Fruit fly (Drosophila melanogaster): ENCODE results near the gene bbg.

Gene bbg

dm6 chr3L:14536042-14536684 lies at the start of gene bbg, which contains the start of gene CG43246:
bbg (minus strand) TSS chr3L:14536276.
CG43246 (plus strand) TSS chr3L:14536634.
- TF ChIP-seq Sin3A (optimal IDR thresholded peaks at IDR 0.05) (no peak), insv (optimal IDR thresholded peaks at IDR 0.05) (no peak), ttk (optimal IDR thresholded peaks at IDR 0.05) (no peak), Myc (optimal IDR thresholded peaks at IDR 0.05) (no peak), psq (optimal IDR thresholded peaks at IDR 0.05) (no peak), h (optimal IDR thresholded peaks at IDR 0.05) (no peak)

dm6 chr3L:14583803-14584202 lies 47.7 kb upstream of the bbg start:
- TF ChIP-seq psq (optimal IDR thresholded peaks at IDR 0.05) = no peak
- no peak for TF ChIP-seq Myc (optimal IDR thresholded peaks at IDR 0.05)
- no peak for TF ChIP-seq ttk (optimal IDR thresholded peaks at IDR 0.05)
- TF ChIP-seq insv (optimal IDR thresholded peaks at IDR 0.05) = no peak
- no peak for TF ChIP-seq Sin3A (optimal IDR thresholded peaks at IDR 0.05)
- no peak for TF ChIP-seq h (optimal IDR thresholded peaks at IDR 0.05)

dm6 chr3L:14582736-14583135 lies 46.7 kb upstream of the bbg start:
- TF ChIP-seq h (optimal IDR thresholded peaks at IDR 0.05) (no peak), Sin3A (optimal IDR thresholded peaks at IDR 0.05) (no peak), insv (optimal IDR thresholded peaks at IDR 0.05) (no peak), Myc (optimal IDR thresholded peaks at IDR 0.05) (no peak), ttk (optimal IDR thresholded peaks at IDR 0.05) (no peak), psq (optimal IDR thresholded peaks at IDR 0.05) (no peak)

dm6 chr3L:14580294-14580693 lies 44.2 kb upstream of the bbg start:
- TF ChIP-seq insv (optimal IDR thresholded peaks at IDR 0.05) (no peak), Sin3A (optimal IDR thresholded peaks at IDR 0.05) (no peak), h (optimal IDR thresholded peaks at IDR 0.05) (no peak), Myc (optimal IDR thresholded peaks at IDR 0.05) (no peak), ttk (optimal IDR thresholded peaks at IDR 0.05) (no peak), psq (optimal IDR thresholded peaks at IDR 0.05) (no peak)

- TF ChIP-seq Myc (optimal IDR thresholded peaks at IDR 0.05) = no peak
- TF ChIP-seq h (optimal IDR thresholded peaks at IDR 0.05) = no peak
- no peak for TF ChIP-seq ttk (optimal IDR thresholded peaks at IDR 0.05)
- TF ChIP-seq Sin3A (optimal IDR thresholded peaks at IDR 0.05) = no peak
- no peak for TF ChIP-seq psq (optimal IDR thresholded peaks at IDR 0.05)
- no peak for TF ChIP-seq insv (optimal IDR thresholded peaks at IDR 0.05)
These were observed 42.8 kb upstream of the bbg start for dm6 chr3L:14578896-14579295.

DNA sequence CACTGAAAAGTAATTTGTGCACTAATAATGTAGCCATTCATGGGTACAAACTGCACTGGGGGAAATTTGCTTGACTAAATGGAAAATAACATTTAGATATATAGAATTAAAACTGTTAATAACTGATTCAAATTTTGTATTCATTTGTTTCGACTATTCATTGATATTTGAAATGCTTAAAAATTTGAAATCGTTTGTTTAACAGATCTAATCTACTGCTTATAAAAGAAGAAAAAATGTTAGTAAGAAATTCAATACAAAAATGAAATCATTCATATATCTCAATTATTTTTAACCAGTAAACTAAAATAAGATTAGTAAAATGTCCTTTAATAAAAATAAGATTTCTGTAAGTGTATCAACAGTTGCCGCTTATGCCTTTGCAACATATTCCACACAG lies 39.9 kb upstream of the bbg start:
- no peak for TF ChIP-seq Myc (optimal IDR thresholded peaks at IDR 0.05)
- TF ChIP-seq insv (optimal IDR thresholded peaks at IDR 0.05) = no peak
- TF ChIP-seq ttk (optimal IDR thresholded peaks at IDR 0.05) = no peak
- no peak for TF ChIP-seq h (optimal IDR thresholded peaks at IDR 0.05)
- TF ChIP-seq psq (optimal IDR thresholded peaks at IDR 0.05) = no peak
- no peak for TF ChIP-seq Sin3A (optimal IDR thresholded peaks at IDR 0.05)

dm6 chr3L:14574649-14575048 lies 38.6 kb upstream of the bbg start:
- no peak for TF ChIP-seq Sin3A (optimal IDR thresholded peaks at IDR 0.05)
- no peak for TF ChIP-seq insv (optimal IDR thresholded peaks at IDR 0.05)
- no peak for TF ChIP-seq h (optimal IDR thresholded peaks at IDR 0.05)
- TF ChIP-seq psq (optimal IDR thresholded peaks at IDR 0.05) = no peak
- TF ChIP-seq ttk (optimal IDR thresholded peaks at IDR 0.05) = no peak
- TF ChIP-seq Myc (optimal IDR thresholded peaks at IDR 0.05) = no peak

- TF ChIP-seq Myc (optimal IDR thresholded peaks at IDR 0.05) (no peak), ttk (optimal IDR thresholded peaks at IDR 0.05) (no peak), h (optimal IDR thresholded peaks at IDR 0.05) (no peak), psq (optimal IDR thresholded peaks at IDR 0.05) (no peak), insv (optimal IDR thresholded peaks at IDR 0.05) (no peak), Sin3A (optimal IDR thresholded peaks at IDR 0.05) (no peak)
These were observed 33.8 kb upstream of the bbg start for dm6 chr3L:14569620-14570537.

DNA sequence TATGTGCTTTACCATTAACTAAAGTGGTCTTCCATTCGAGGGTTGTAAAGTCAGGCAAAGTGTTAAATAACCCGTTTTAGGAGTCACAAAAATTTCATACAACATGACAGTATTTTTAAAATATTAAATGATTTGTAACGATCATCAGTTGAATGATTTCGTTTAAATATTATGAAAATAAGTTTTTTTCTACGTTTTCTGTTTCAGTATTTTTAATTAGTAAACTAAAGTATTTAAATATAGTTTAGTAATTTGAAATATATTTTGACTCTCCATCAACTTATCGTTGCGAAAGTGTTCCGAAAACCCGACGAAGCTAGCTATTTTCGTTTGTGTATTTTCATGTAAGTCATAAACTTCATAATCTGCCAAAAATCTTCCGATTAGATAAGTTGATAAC lies 31.1 kb upstream of the bbg start, which contains the start of gene CG42758:
Gene CG42758 (plus strand): TSS at position 301 of the 400 bp plus-strand sequence.
- no peak for TF ChIP-seq h (optimal IDR thresholded peaks at IDR 0.05)
- no peak for TF ChIP-seq ttk (optimal IDR thresholded peaks at IDR 0.05)
- no peak for TF ChIP-seq Sin3A (optimal IDR thresholded peaks at IDR 0.05)
- no peak for TF ChIP-seq insv (optimal IDR thresholded peaks at IDR 0.05)
- no peak for TF ChIP-seq Myc (optimal IDR thresholded peaks at IDR 0.05)
- TF ChIP-seq psq (optimal IDR thresholded peaks at IDR 0.05) = no peak

- TF ChIP-seq insv (optimal IDR thresholded peaks at IDR 0.05) (no peak), Sin3A (optimal IDR thresholded peaks at IDR 0.05) (no peak), ttk (optimal IDR thresholded peaks at IDR 0.05) (no peak)
These were observed 29.1 kb upstream of the bbg start for dm6 chr3L:14565134-14565587.

DNA sequence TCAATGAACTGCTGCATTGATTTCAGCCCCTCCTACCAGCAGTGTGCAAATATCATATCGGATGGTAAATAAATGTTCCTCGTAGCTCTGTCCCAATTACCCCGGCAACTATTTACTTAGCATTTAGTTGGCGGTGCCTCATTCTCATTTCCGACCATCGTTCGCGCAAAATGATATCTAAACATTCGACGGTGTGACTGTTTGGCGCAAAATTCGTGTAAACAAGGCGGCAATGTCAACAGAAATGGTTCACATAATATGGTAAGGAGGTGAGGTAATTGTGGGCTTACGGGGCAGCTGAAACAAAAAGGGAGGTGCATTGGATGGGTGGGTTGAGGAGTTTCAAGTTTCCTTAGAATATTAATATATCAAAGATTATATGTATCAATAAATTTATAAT lies 28.3 kb upstream of the bbg start:
- TF ChIP-seq psq (optimal IDR thresholded peaks at IDR 0.05) = no peak
- TF ChIP-seq ttk (optimal IDR thresholded peaks at IDR 0.05) = no peak
- TF ChIP-seq Sin3A (optimal IDR thresholded peaks at IDR 0.05) = no peak
- no peak for TF ChIP-seq h (optimal IDR thresholded peaks at IDR 0.05)
- no peak for TF ChIP-seq insv (optimal IDR thresholded peaks at IDR 0.05)
- no peak for TF ChIP-seq Myc (optimal IDR thresholded peaks at IDR 0.05)

dm6 chr3L:14563461-14563860 lies 27.4 kb upstream of the bbg start:
- TF ChIP-seq psq (optimal IDR thresholded peaks at IDR 0.05) = no peak
- TF ChIP-seq ttk (optimal IDR thresholded peaks at IDR 0.05) = no peak
- TF ChIP-seq insv (optimal IDR thresholded peaks at IDR 0.05) = no peak
- no peak for TF ChIP-seq Sin3A (optimal IDR thresholded peaks at IDR 0.05)
- TF ChIP-seq h (optimal IDR thresholded peaks at IDR 0.05) = no peak
- no peak for TF ChIP-seq Myc (optimal IDR thresholded peaks at IDR 0.05)

All from Kc167 (cell line).